Worm (Caenorhabditis elegans) whole organism, young adult: Measurements from ENCODE around the gene ckb-1.
"Not testable (repeated sequence)": the region's sequence is repeated elsewhere in the genome, so short reads cannot be mapped to it uniquely, and the experiment has no call there.

Experiments
- B0261.1 ChIP-seq: sonication (generic microtip); optimal IDR thresholded peaks from 2 replicates; lab custom pipeline; 2016; ENCODE audit warnings: mild to moderate bottlenecking, missing genetic modification characterization, moderate library complexity, missing compliant biosample characterization
- C06A6.2 ChIP-seq: fragments of 200-800 bp; sonication (Bioruptor generic); conservative IDR thresholded peaks from 2 replicates; pipeline ENCODE4 v1.3.6; 2022; ENCODE audit warnings: missing genetic modification characterization, missing compliant biosample characterization
- C17E4.6 ChIP-seq: fragments of 200-800 bp; sonication (Bioruptor generic); IDR thresholded peaks from 2 replicates; pipeline ENCODE4 v1.3.6; 2022; ENCODE audit warnings: missing genetic modification reagents, missing genetic modification characterization, missing compliant biosample characterization
- D2030.7 ChIP-seq: fragments of 200-800 bp; sonication (Bioruptor generic); IDR thresholded peaks from 2 replicates; pipeline ENCODE4 v1.3.6; 2022; ENCODE audit warnings: missing genetic modification reagents, missing genetic modification characterization, missing compliant biosample characterization
- F23B12.7 ChIP-seq: sonication (generic microtip); optimal IDR thresholded peaks from 2 replicates; lab custom pipeline; 2017; ENCODE audit warnings: missing genetic modification characterization, mild to moderate bottlenecking, missing compliant biosample characterization, antibody characterized with exemption, moderate library complexity; ENCODE audit not compliant: insufficient read depth
- F33H1.4 ChIP-seq: fragments of 200-800 bp; sonication (Bioruptor generic); IDR thresholded peaks from 2 replicates; pipeline ENCODE4 v1.3.6; 2022; ENCODE audit warnings: missing genetic modification reagents, missing genetic modification characterization, missing compliant biosample characterization
- K12H6.12 ChIP-seq: fragments of 200-800 bp; sonication (Bioruptor generic); optimal IDR thresholded peaks from 2 replicates; lab custom pipeline; 2018; ENCODE audit warnings: mild to moderate bottlenecking, missing genetic modification characterization, missing compliant biosample characterization
- Y56A3A.18 ChIP-seq: fragments of 200-800 bp; sonication (Bioruptor generic); IDR thresholded peaks from 2 replicates; pipeline ENCODE4 v1.3.6; 2022; ENCODE audit warnings: missing genetic modification reagents, missing genetic modification characterization, missing compliant biosample characterization
- Y67H2A.10 ChIP-seq: fragments of 200-800 bp; sonication (Bioruptor generic); conservative IDR thresholded peaks from 2 replicates; pipeline ENCODE4 v1.3.6; 2022; ENCODE audit warnings: missing genetic modification reagents, missing genetic modification characterization, missing compliant biosample characterization
- Y95B8A.8 ChIP-seq: fragments of 200-800 bp; sonication (Bioruptor generic); IDR thresholded peaks from 2 replicates; pipeline ENCODE4 v1.3.6; 2022; ENCODE audit warnings: missing genetic modification reagents, missing genetic modification characterization, missing compliant biosample characterization
- ZK185.1 ChIP-seq: sonication (generic microtip); optimal IDR thresholded peaks from 2 replicates; lab custom pipeline; 2016; ENCODE audit warnings: mild to moderate bottlenecking, missing genetic modification characterization, missing compliant biosample characterization; ENCODE audit not compliant: poor library complexity, severe bottlenecking
- atf-7 ChIP-seq: sonication (generic microtip); optimal IDR thresholded peaks from 2 replicates; lab custom pipeline; 2017; ENCODE audit warnings: mild to moderate bottlenecking, missing genetic modification characterization, missing compliant biosample characterization
- attf-5 ChIP-seq: fragments of 200-800 bp; sonication (Bioruptor generic); optimal IDR thresholded peaks from 2 replicates; lab custom pipeline; 2018; ENCODE audit warnings: mild to moderate bottlenecking, missing genetic modification characterization, missing compliant biosample characterization
- cebp-2 ChIP-seq: fragments of 200-800 bp; sonication (Bioruptor generic); IDR thresholded peaks from 2 replicates; pipeline ENCODE4 v1.3.6; 2022; ENCODE audit warnings: missing genetic modification characterization, missing compliant biosample characterization
- ceh-40 ChIP-seq: fragments of 200-800 bp; sonication (Bioruptor generic); IDR thresholded peaks from 2 replicates; pipeline ENCODE4 v1.3.6; 2022; ENCODE audit warnings: missing genetic modification characterization, missing compliant biosample characterization
- chd-7 ChIP-seq: sonication (generic microtip); optimal IDR thresholded peaks from 2 replicates; lab custom pipeline; 2016; ENCODE audit warnings: mild to moderate bottlenecking, missing genetic modification characterization, moderate library complexity, missing compliant biosample characterization
- die-1 ChIP-seq: sonication (generic microtip); optimal IDR thresholded peaks from 2 replicates; lab custom pipeline; 2016; ENCODE audit warnings: missing genotype, mild to moderate bottlenecking, missing genetic modification characterization, missing compliant biosample characterization
- dox-1 ChIP-seq: fragments of 200-800 bp; sonication (Bioruptor generic); IDR thresholded peaks from 2 replicates; pipeline ENCODE4 v1.3.6; 2022; ENCODE audit warnings: missing genetic modification reagents, missing genetic modification characterization, missing compliant biosample characterization
- egl-44 ChIP-seq: fragments of 200-800 bp; sonication (Bioruptor generic); IDR thresholded peaks from 2 replicates; pipeline ENCODE4 v1.3.6; 2022; ENCODE audit warnings: missing genetic modification reagents, missing genetic modification characterization, missing compliant biosample characterization
- egrh-3 ChIP-seq: fragments of 200-800 bp; sonication (Bioruptor generic); IDR thresholded peaks from 2 replicates; pipeline ENCODE4 v1.3.6; 2022; ENCODE audit warnings: missing genetic modification reagents, missing genetic modification characterization, missing compliant biosample characterization
- fkh-3 ChIP-seq: sonication (generic microtip); optimal IDR thresholded peaks from 2 replicates; lab custom pipeline; 2016; ENCODE audit warnings: mild to moderate bottlenecking, missing genetic modification characterization, missing compliant biosample characterization
- him-1 ChIP-seq: sonication (generic microtip); optimal IDR thresholded peaks from 2 replicates; lab custom pipeline; 2016; ENCODE audit warnings: missing genotype, missing genetic modification reagents, missing genetic modification characterization, missing compliant biosample characterization
- hmg-1.2 ChIP-seq: fragments of 200-800 bp; sonication (Bioruptor generic); IDR thresholded peaks from 2 replicates; pipeline ENCODE4 v1.3.6; 2022; ENCODE audit warnings: missing genetic modification reagents, missing genetic modification characterization, missing compliant biosample characterization
- hsf-1 ChIP-seq: fragments of 200-800 bp; sonication (Bioruptor generic); IDR thresholded peaks from 2 replicates; pipeline ENCODE4 v1.3.6; 2022; ENCODE audit warnings: missing genetic modification reagents, missing genetic modification characterization, missing compliant biosample characterization
- let-526 ChIP-seq: fragments of 200-800 bp; sonication (Bioruptor generic); IDR thresholded peaks from 2 replicates; pipeline ENCODE4 v1.3.6; 2022; ENCODE audit warnings: missing genetic modification reagents, missing genetic modification characterization, missing compliant biosample characterization
- lin-26 ChIP-seq: fragments of 200-800 bp; sonication (Bioruptor generic); IDR thresholded peaks from 2 replicates; pipeline ENCODE4 v1.3.6; 2022; ENCODE audit warnings: missing genetic modification reagents, missing genetic modification characterization, missing compliant biosample characterization
- lin-40 ChIP-seq: sonication (generic microtip); optimal IDR thresholded peaks from 2 replicates; lab custom pipeline; 2016; ENCODE audit warnings: missing genetic modification characterization, mild to moderate bottlenecking, missing compliant biosample characterization, missing genotype, missing genetic modification reagents
- lsl-1 ChIP-seq: fragments of 200-800 bp; sonication (Bioruptor generic); optimal IDR thresholded peaks from 2 replicates; lab custom pipeline; 2018; ENCODE audit warnings: mild to moderate bottlenecking, missing genetic modification characterization, moderate library complexity, missing compliant biosample characterization
- madf-3 ChIP-seq: fragments of 200-800 bp; sonication (Bioruptor generic); IDR thresholded peaks from 2 replicates; pipeline ENCODE4 v1.3.6; 2022; ENCODE audit warnings: missing genetic modification reagents, missing genetic modification characterization, missing compliant biosample characterization
- madf-8 ChIP-seq: fragments of 200-800 bp; sonication (Bioruptor generic); conservative IDR thresholded peaks from 2 replicates; pipeline ENCODE4 v1.3.6; 2022; ENCODE audit warnings: missing genetic modification reagents, missing genetic modification characterization, missing compliant biosample characterization
- mcd-1 ChIP-seq: fragments of 200-800 bp; sonication (Bioruptor generic); IDR thresholded peaks from 2 replicates; pipeline ENCODE4 v1.3.6; 2022; ENCODE audit warnings: missing genetic modification reagents, missing genetic modification characterization, missing compliant biosample characterization
- nfyb-1 ChIP-seq: fragments of 200-800 bp; sonication (Bioruptor generic); IDR thresholded peaks from 2 replicates; pipeline ENCODE4 v1.3.6; 2022; ENCODE audit warnings: missing genetic modification reagents, missing genetic modification characterization, missing compliant biosample characterization
- nhr-80 ChIP-seq: sonication (generic microtip); optimal IDR thresholded peaks from 2 replicates; lab custom pipeline; 2016; ENCODE audit warnings: missing genetic modification characterization, missing compliant biosample characterization
- nhr-90 ChIP-seq: sonication (generic microtip); optimal IDR thresholded peaks from 2 replicates; lab custom pipeline; 2016; ENCODE audit warnings: missing genotype, mild to moderate bottlenecking, missing genetic modification characterization, missing compliant biosample characterization
- rec-8 ChIP-seq, 2 experiments: sonication (generic microtip); optimal IDR thresholded peaks; 2 replicates each; lab custom pipeline; 2016; ENCODE audit warnings: mild to moderate bottlenecking in 2 of 2, missing genetic modification characterization in 2 of 2, missing genetic modification reagents in 2 of 2, missing genotype in 2 of 2, missing biosample characterization in 1 of 2, missing compliant biosample characterization in 1 of 2, moderate library complexity in 1 of 2
- repo-1 ChIP-seq: sonication (generic microtip); optimal IDR thresholded peaks from 2 replicates; lab custom pipeline; 2017; ENCODE audit warnings: mild to moderate bottlenecking, missing genetic modification characterization, missing compliant biosample characterization
- rpc-1 ChIP-seq, 2 experiments: fragments of 150-350 bp in 1 of 2; sonication (generic microtip) in 1 of 2; optimal IDR thresholded peaks; 2 replicates each; lab custom pipeline; 2014 to 2018; ENCODE audit warnings: missing biosample characterization in 1 of 2, missing genetic modification characterization in 1 of 2, missing genetic modification reagents in 1 of 2, missing genotype in 1 of 2
- sdz-38 ChIP-seq: sonication (generic microtip); optimal IDR thresholded peaks from 2 replicates; lab custom pipeline; 2016; ENCODE audit warnings: missing genotype, missing genetic modification characterization, missing compliant biosample characterization
- snpc-4 ChIP-seq, 5 experiments: fragments of 150-350 bp in 1 of 5; sonication (generic microtip) in 4 of 5; optimal IDR thresholded peaks; 2 replicates each; lab custom pipeline; 2014 to 2018; ENCODE audit warnings: missing genetic modification characterization in 5 of 5, missing biosample characterization in 3 of 5, antibody characterized with exemption in 2 of 5, mild to moderate bottlenecking in 2 of 5, missing compliant biosample characterization in 2 of 5, missing genotype in 2 of 5, moderate library complexity in 2 of 5, missing genetic modification reagents in 1 of 5
- tbp1 ChIP-seq: fragments of 200-800 bp; sonication (Bioruptor generic); optimal IDR thresholded peaks from 2 replicates; lab custom pipeline; 2018; ENCODE audit warnings: mild to moderate bottlenecking, missing genetic modification characterization, missing compliant biosample characterization
- ztf-18 ChIP-seq: sonication (generic microtip); optimal IDR thresholded peaks from 2 replicates; lab custom pipeline; 2016; ENCODE audit warnings: missing genotype, mild to moderate bottlenecking, missing genetic modification characterization, missing compliant biosample characterization
- ztf-25 ChIP-seq: fragments of 200-800 bp; sonication (Bioruptor generic); IDR thresholded peaks from 2 replicates; pipeline ENCODE4 v1.3.6; 2022; ENCODE audit warnings: missing genetic modification reagents, missing genetic modification characterization, missing compliant biosample characterization
- ztf-26 ChIP-seq: sonication (generic microtip); optimal IDR thresholded peaks from 2 replicates; lab custom pipeline; 2017; ENCODE audit warnings: missing genetic modification characterization, missing compliant biosample characterization
- ztf-28 ChIP-seq: fragments of 200-800 bp; sonication (Bioruptor generic); IDR thresholded peaks from 2 replicates; pipeline ENCODE4 v1.3.6; 2022; ENCODE audit warnings: missing genetic modification reagents, missing genetic modification characterization, missing compliant biosample characterization

Gene ckb-1

ce11 chrIII:4367649-4368048, 2.6 kb downstream of the ckb-1 start, which contains the start of gene ckb-2:
ckb-2 (plus strand) TSS chrIII:4367949.
- no peak for TF ChIP-seq sdz-38 (tag; lab: Kevin White, UChicago)
- no peak for TF ChIP-seq madf-8
- TF ChIP-seq hsf-1: no peak
- TF ChIP-seq F33H1.4 (GFP tag; lab: Robert Waterston, UW): no peak
- no peak for TF ChIP-seq Y67H2A.10 (GFP tag; lab: Robert Waterston, UW)
- TF ChIP-seq ceh-40 (GFP tag; lab: Robert Waterston, UW): no peak
- no peak for TF ChIP-seq chd-7

DNA sequence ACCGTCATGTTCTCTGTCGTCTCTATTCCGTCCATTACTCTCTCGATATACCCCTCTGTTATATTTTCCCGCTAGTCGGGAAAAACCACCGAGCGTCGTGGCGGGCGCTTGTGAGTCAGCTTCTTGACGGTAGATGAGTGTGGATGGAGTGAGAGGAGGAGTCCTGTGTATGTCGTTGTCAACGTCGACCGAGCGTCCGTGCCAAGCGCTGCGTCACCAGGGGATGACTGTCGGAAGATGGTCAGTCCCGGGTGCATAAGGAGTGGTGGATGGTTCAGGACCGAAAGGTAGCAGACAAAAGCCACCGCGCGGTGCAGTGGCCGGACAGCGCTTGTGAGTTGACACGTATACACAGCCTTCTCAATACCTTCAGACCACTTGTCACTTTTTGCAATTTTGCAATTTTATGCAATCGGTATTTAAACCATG, 4.3 kb downstream of the ckb-1 start:
- TF ChIP-seq attf-5: peak; percentile 58
- peak; percentile 71 for TF ChIP-seq B0261.1 (tag; lab: Kevin White, UChicago)
- peak; percentile 74 for TF ChIP-seq repo-1 (tag; lab: Kevin White, UChicago)
- TF ChIP-seq rpc-1 (optimal IDR thresholded peaks at IDR 0.05; lab: Kevin White, UChicago): peak; percentile 69
- peak; percentile 66 for TF ChIP-seq rpc-1 (tag; optimal IDR thresholded peaks at IDR 0.05; lab: Kevin White, UChicago)
- peak; percentile 55 for TF ChIP-seq fkh-3 (tag; lab: Kevin White, UChicago)
- TF ChIP-seq Y95B8A.8 (GFP tag; lab: Robert Waterston, UW): 0 out of 2 replicates have a peak, but pooled peaks have one; percentile 53
- 0 out of 2 replicates have a peak, but pooled peaks have one; percentile 7 for TF ChIP-seq cebp-2 (GFP tag; lab: Robert Waterston, UW)
- TF ChIP-seq ztf-25 (GFP tag; lab: Robert Waterston, UW): peak; percentile 48; the same call in 1 of the 2 replicates
- peak; percentile 77 for TF ChIP-seq ZK185.1 (tag; lab: Kevin White, UChicago)
- not testable (repeated sequence) for TF ChIP-seq snpc-4 (GFP tag; optimal IDR thresholded peaks at IDR 0.05; lab: Kevin White, UChicago)
- peak in 2 of 4 experiments; percentile 44 to 65 for TF ChIP-seq snpc-4 (tag; optimal IDR thresholded peaks at IDR 0.05; lab: Kevin White, UChicago)
- TF ChIP-seq Y56A3A.18 (GFP tag; lab: Robert Waterston, UW): peak; percentile 62; the same call in 1 of the 2 replicates
- TF ChIP-seq ztf-28: 0 out of 2 replicates have a peak, but pooled peaks have one; percentile 40
- TF ChIP-seq mcd-1: peak; percentile 80
- TF ChIP-seq nhr-80 (tag; lab: Kevin White, UChicago): peak; percentile 60
- peak; percentile 51; the same call in 1 of the 2 replicates for TF ChIP-seq ceh-40 (GFP tag; lab: Robert Waterston, UW)
- TF ChIP-seq hsf-1: 0 out of 2 replicates have a peak, but pooled peaks have one; percentile 59
- peak; percentile 79 for TF ChIP-seq tbp1 (GFP tag; lab: Kevin White, UChicago)
- peak; percentile 50; the same call in 1 of the 2 replicates for TF ChIP-seq C06A6.2 (GFP tag; lab: Robert Waterston, UW)
- peak; percentile 86 for TF ChIP-seq lin-26 (GFP tag; lab: Robert Waterston, UW)
- TF ChIP-seq egl-44 (GFP tag; lab: Robert Waterston, UW): peak; percentile 76
- TF ChIP-seq F33H1.4 (GFP tag; lab: Robert Waterston, UW): peak; percentile 45; the same call in 1 of the 2 replicates
- peak; percentile 73 for TF ChIP-seq lin-40 (tag; lab: Kevin White, UChicago)
- TF ChIP-seq let-526 (GFP tag; lab: Robert Waterston, UW): peak; percentile 4; the same call in 1 of the 2 replicates
- TF ChIP-seq F23B12.7 (tag; lab: Kevin White, UChicago): peak; percentile 47
- peak; percentile 80 for TF ChIP-seq K12H6.12
- peak; percentile 24 for TF ChIP-seq atf-7 (tag; lab: Kevin White, UChicago)
- TF ChIP-seq D2030.7 (GFP tag; lab: Robert Waterston, UW): peak; percentile 85
- TF ChIP-seq egrh-3 (GFP tag; lab: Robert Waterston, UW): peak; percentile 78
- TF ChIP-seq madf-3 (GFP tag; lab: Robert Waterston, UW): 0 out of 2 replicates have a peak, but pooled peaks have one; percentile 42
- TF ChIP-seq ztf-26: peak; percentile 56
- TF ChIP-seq nhr-90 (tag; lab: Kevin White, UChicago): peak; percentile 40
- peak; percentile 85 for TF ChIP-seq hmg-1.2
- peak; percentile 84 for TF ChIP-seq nfyb-1 (GFP tag; lab: Robert Waterston, UW)
- peak; percentile 67; the same call in 1 of the 2 replicates for TF ChIP-seq C17E4.6 (GFP tag; lab: Robert Waterston, UW)
- peak in 1 of 2 experiments; percentile 32 for TF ChIP-seq rec-8 (tag; optimal IDR thresholded peaks at IDR 0.05; lab: Kevin White, UChicago)
- peak; percentile 30 for TF ChIP-seq lsl-1 (GFP tag; lab: Kevin White, UChicago)
- peak; percentile 6 for TF ChIP-seq him-1 (tag; lab: Kevin White, UChicago)
- peak; percentile 39 for TF ChIP-seq die-1 (tag; lab: Kevin White, UChicago)
- peak; percentile 94 for TF ChIP-seq dox-1
- TF ChIP-seq ztf-18: peak; percentile 65
